Fruit fly (Drosophila melanogaster) whole organism, prepupa: Measurements from ENCODE around the gene PIG-K.

Source experiments
- CG10631 ChIP-seq: fragments of 200-800 bp; sonication (Bioruptor generic); optimal IDR thresholded peaks from 2 replicates; lab custom pipeline; 2016; ENCODE audit warnings: missing biosample characterization, missing genetic modification characterization
- CG10669 ChIP-seq: fragments of 200-800 bp; sonication (Bioruptor generic); optimal IDR thresholded peaks from 3 replicates; lab custom pipeline; 2018; ENCODE audit warnings: missing biosample characterization, mild to moderate bottlenecking, missing genetic modification characterization, moderate library complexity
- CG11294 ChIP-seq: fragments of 200-800 bp; sonication (Bioruptor generic); IDR thresholded peaks from 2 replicates; pipeline ENCODE4 v1.3.6; 2022; ENCODE audit warnings: missing biosample characterization, missing genetic modification characterization
- CG11902 ChIP-seq: fragments of 200-800 bp; sonication (Bioruptor generic); optimal IDR thresholded peaks from 3 replicates; lab custom pipeline; 2016; ENCODE audit warnings: missing biosample characterization, missing genetic modification characterization
- CG1621 ChIP-seq: fragments of 200-800 bp; sonication (Bioruptor generic); optimal IDR thresholded peaks from 3 replicates; lab custom pipeline; 2018; ENCODE audit warnings: missing biosample characterization, mild to moderate bottlenecking, missing genetic modification characterization
- CG31627 ChIP-seq: fragments of 200-800 bp; sonication (Bioruptor generic); optimal IDR thresholded peaks from 3 replicates; lab custom pipeline; 2016; ENCODE audit warnings: missing biosample characterization, missing genetic modification characterization
- CG32006 ChIP-seq: fragments of 200-800 bp; sonication (Bioruptor generic); optimal IDR thresholded peaks from 3 replicates; lab custom pipeline; 2017; ENCODE audit warnings: missing biosample characterization, mild to moderate bottlenecking, missing genetic modification characterization
- CG3919 ChIP-seq: fragments of 200-800 bp; sonication (Bioruptor generic); optimal IDR thresholded peaks from 3 replicates; lab custom pipeline; 2016; ENCODE audit warnings: missing biosample characterization, missing genetic modification characterization
- CG4318 ChIP-seq: fragments of 200-800 bp; sonication (Bioruptor generic); optimal IDR thresholded peaks from 3 replicates; lab custom pipeline; 2017; ENCODE audit warnings: missing biosample characterization, mild to moderate bottlenecking, missing genetic modification characterization
- CG6163 ChIP-seq: fragments of 200-800 bp; sonication (Bioruptor generic); IDR thresholded peaks from 3 replicates; pipeline ENCODE4 v1.3.6; 2022; ENCODE audit warnings: missing biosample characterization, missing genetic modification characterization
- CG6276 ChIP-seq: fragments of 200-800 bp; sonication (Bioruptor generic); optimal IDR thresholded peaks from 2 replicates; lab custom pipeline; 2017; ENCODE audit warnings: missing biosample characterization, mild to moderate bottlenecking, missing genetic modification characterization
- CG6792 ChIP-seq: fragments of 200-800 bp; sonication (Bioruptor generic); optimal IDR thresholded peaks from 3 replicates; lab custom pipeline; 2016; ENCODE audit warnings: missing biosample characterization, missing genetic modification characterization
- CG6808 ChIP-seq: fragments of 200-800 bp; sonication (Bioruptor generic); optimal IDR thresholded peaks from 3 replicates; lab custom pipeline; 2017; ENCODE audit warnings: missing biosample characterization, missing genetic modification characterization, mild to moderate bottlenecking, moderate library complexity, missing genetic modification reagents
- CG7368 ChIP-seq: fragments of 200-800 bp; sonication (Bioruptor generic); optimal IDR thresholded peaks from 3 replicates; lab custom pipeline; 2016; ENCODE audit warnings: missing biosample characterization, missing genetic modification characterization
- CG8632 ChIP-seq: fragments of 200-800 bp; sonication (Bioruptor generic); optimal IDR thresholded peaks from 3 replicates; lab custom pipeline; 2016; ENCODE audit warnings: missing biosample characterization, missing genetic modification characterization
- Eip75B ChIP-seq: fragments of 200-800 bp; sonication (Bioruptor generic); optimal IDR thresholded peaks from 3 replicates; lab custom pipeline; 2016; ENCODE audit warnings: missing biosample characterization, missing genetic modification characterization
- Eip93F ChIP-seq: fragments of 200-800 bp; sonication (Bioruptor generic); optimal IDR thresholded peaks from 2 replicates; lab custom pipeline; 2016; ENCODE audit warnings: missing biosample characterization, mild to moderate bottlenecking, missing genetic modification characterization
- Ets21C ChIP-seq: fragments of 200-800 bp; sonication (Bioruptor generic); optimal IDR thresholded peaks from 3 replicates; lab custom pipeline; 2016; ENCODE audit warnings: missing biosample characterization, missing genetic modification characterization
- Ets96B ChIP-seq: fragments of 200-800 bp; optimal IDR thresholded peaks from 2 replicates; lab custom pipeline; 2019; ENCODE audit warnings: missing biosample characterization, mild to moderate bottlenecking, missing genetic modification characterization, moderate library complexity
- Hr4 ChIP-seq: fragments of 200-800 bp; sonication (Bioruptor generic); optimal IDR thresholded peaks from 3 replicates; lab custom pipeline; 2016; ENCODE audit warnings: missing biosample characterization, missing genetic modification characterization
- Lpt ChIP-seq: fragments of 200-800 bp; sonication (Bioruptor generic); optimal IDR thresholded peaks from 3 replicates; lab custom pipeline; 2016; ENCODE audit warnings: missing biosample characterization, missing genetic modification characterization
- Met ChIP-seq: fragments of 200-800 bp; sonication (Bioruptor generic); optimal IDR thresholded peaks from 3 replicates; lab custom pipeline; 2016; ENCODE audit warnings: missing biosample characterization, missing genetic modification characterization
- OdsH ChIP-seq: fragments of 200-800 bp; sonication (Bioruptor generic); optimal IDR thresholded peaks from 3 replicates; lab custom pipeline; 2016; ENCODE audit warnings: missing biosample characterization, missing genetic modification characterization
- Smox ChIP-seq: fragments of 200-800 bp; sonication (Bioruptor generic); optimal IDR thresholded peaks from 3 replicates; lab custom pipeline; 2016; ENCODE audit warnings: missing biosample characterization, missing genetic modification characterization
- Sox102F ChIP-seq: fragments of 200-800 bp; sonication (Bioruptor generic); optimal IDR thresholded peaks from 2 replicates; lab custom pipeline; 2016; ENCODE audit warnings: missing biosample characterization, mild to moderate bottlenecking, missing genetic modification characterization
- Sox14 ChIP-seq: fragments of 200-800 bp; sonication (Bioruptor generic); optimal IDR thresholded peaks from 3 replicates; lab custom pipeline; 2016; ENCODE audit warnings: missing biosample characterization, missing genetic modification characterization
- Sox15 ChIP-seq: fragments of 200-800 bp; sonication (Bioruptor generic); optimal IDR thresholded peaks from 3 replicates; lab custom pipeline; 2016; ENCODE audit warnings: missing biosample characterization, missing genetic modification characterization
- achi ChIP-seq: fragments of 200-800 bp; sonication (Bioruptor generic); optimal IDR thresholded peaks from 3 replicates; lab custom pipeline; 2016; ENCODE audit warnings: missing biosample characterization, missing genetic modification characterization
- acj6 ChIP-seq: fragments of 200-800 bp; sonication (Bioruptor generic); optimal IDR thresholded peaks from 3 replicates; lab custom pipeline; 2016; ENCODE audit warnings: missing biosample characterization, missing genetic modification characterization
- dac ChIP-seq: fragments of 200-800 bp; sonication (Bioruptor generic); optimal IDR thresholded peaks from 2 replicates; lab custom pipeline; 2017; ENCODE audit warnings: missing biosample characterization, mild to moderate bottlenecking, missing genetic modification characterization
- dsx ChIP-seq: fragments of 200-800 bp; optimal IDR thresholded peaks from 3 replicates; lab custom pipeline; 2019; ENCODE audit warnings: missing biosample characterization, mild to moderate bottlenecking, missing genetic modification characterization, moderate library complexity; ENCODE audit not compliant: poor library complexity, severe bottlenecking
- eg ChIP-seq: fragments of 200-800 bp; sonication (Bioruptor generic); IDR thresholded peaks from 3 replicates; pipeline ENCODE4 v1.3.6; 2022; ENCODE audit warnings: missing biosample characterization, missing genetic modification characterization
- esn ChIP-seq: fragments of 200-800 bp; sonication (Bioruptor generic); optimal IDR thresholded peaks from 2 replicates; lab custom pipeline; 2016; ENCODE audit warnings: missing biosample characterization, mild to moderate bottlenecking, missing genetic modification characterization, moderate library complexity
- fd59A ChIP-seq: fragments of 200-800 bp; sonication (Bioruptor generic); optimal IDR thresholded peaks from 2 replicates; lab custom pipeline; 2017; ENCODE audit warnings: missing biosample characterization, mild to moderate bottlenecking, missing genetic modification characterization, missing genetic modification reagents
- fd85E ChIP-seq: fragments of 200-800 bp; sonication (Bioruptor generic); optimal IDR thresholded peaks from 3 replicates; lab custom pipeline; 2016; ENCODE audit warnings: missing biosample characterization, missing genetic modification characterization
- lz ChIP-seq: fragments of 200-800 bp; sonication (Bioruptor generic); optimal IDR thresholded peaks from 3 replicates; lab custom pipeline; 2016; ENCODE audit warnings: missing biosample characterization, missing genetic modification characterization
- pdm3 ChIP-seq: fragments of 200-800 bp; sonication (Bioruptor generic); optimal IDR thresholded peaks from 3 replicates; lab custom pipeline; 2016; ENCODE audit warnings: missing biosample characterization, missing genetic modification characterization
- salr ChIP-seq, 2 experiments: fragments of 200-800 bp; sonication (Bioruptor generic); optimal IDR thresholded peaks; 3 replicates each; lab custom pipeline; 2016 to 2018; ENCODE audit warnings: missing biosample characterization in 2 of 2, missing genetic modification characterization in 2 of 2, mild to moderate bottlenecking in 1 of 2
- spab ChIP-seq: fragments of 200-800 bp; sonication (Bioruptor generic); optimal IDR thresholded peaks from 2 replicates; lab custom pipeline; 2017; ENCODE audit warnings: missing biosample characterization, mild to moderate bottlenecking, missing genetic modification characterization, missing genetic modification reagents
- ss ChIP-seq, 2 experiments: fragments of 200-800 bp; sonication (Bioruptor generic); optimal IDR thresholded peaks; 2 replicates in 1 of 2; 3 replicates in 1 of 2; lab custom pipeline; 2017 to 2018; ENCODE audit warnings: mild to moderate bottlenecking in 2 of 2, missing biosample characterization in 2 of 2, missing genetic modification characterization in 2 of 2, moderate library complexity in 1 of 2
- svp ChIP-seq: fragments of 200-800 bp; sonication (Bioruptor generic); peaks from one replicate; lab custom pipeline; 2016; ENCODE audit warnings: missing biosample characterization, missing genetic modification characterization
- topi ChIP-seq: fragments of 200-800 bp; sonication (Bioruptor generic); optimal IDR thresholded peaks from 3 replicates; lab custom pipeline; 2016; ENCODE audit warnings: missing biosample characterization, missing genetic modification characterization
- vri ChIP-seq: fragments of 200-800 bp; sonication (Bioruptor generic); optimal IDR thresholded peaks from 3 replicates; lab custom pipeline; 2016; ENCODE audit warnings: missing biosample characterization, mild to moderate bottlenecking, missing genetic modification characterization

The PIG-K gene

DNA sequence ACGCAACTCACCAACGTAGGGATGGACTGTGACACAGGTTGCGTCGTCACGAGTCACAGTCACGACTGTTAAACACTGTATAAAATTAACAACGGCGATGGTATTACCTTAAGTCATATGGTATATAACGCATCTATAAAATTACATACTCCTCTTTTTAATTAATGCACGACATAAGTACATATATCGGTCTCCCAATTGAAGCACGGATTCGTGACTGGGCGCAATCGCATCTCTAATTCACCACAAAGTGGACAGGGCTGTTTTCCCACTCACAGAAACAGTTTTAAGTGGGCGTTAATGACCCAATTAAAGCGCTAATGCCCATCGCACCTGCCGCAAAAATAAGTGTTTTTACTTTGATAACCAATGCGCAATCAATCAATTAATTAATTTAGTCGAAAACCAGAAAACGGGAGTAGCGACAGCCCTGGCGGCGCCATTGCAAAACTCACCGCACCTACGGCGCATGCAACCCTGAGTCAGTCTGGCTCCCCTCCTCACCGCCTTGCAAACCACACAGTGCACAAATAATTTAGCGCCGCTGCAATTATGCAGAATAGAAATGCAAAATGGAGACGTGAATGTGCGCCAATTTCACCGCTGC, 32.3 kb upstream of the PIG-K start, which contains the start of gene CG4313 (continued):
- TF ChIP-seq spab (GFP tag; lab: Kevin White, UChicago) = peak; percentile 37
- peak; percentile 64 for TF ChIP-seq Hr4
- peak; percentile 43 for TF ChIP-seq fd59A
- TF ChIP-seq lz (GFP tag; lab: Kevin White, UChicago) = peak; percentile 84
- TF ChIP-seq CG10669 (GFP tag; lab: Kevin White, UChicago) = peak; percentile 46
- TF ChIP-seq Smox (GFP tag; lab: Kevin White, UChicago) = peak; percentile 74
- TF ChIP-seq svp = peak; percentile 87
- TF ChIP-seq Sox102F (GFP tag; lab: Kevin White, UChicago) = peak; percentile 62
- TF ChIP-seq CG7368 = peak; percentile 38
- peak; percentile 71 for TF ChIP-seq OdsH (GFP tag; lab: Kevin White, UChicago)
- peak; percentile 64 for TF ChIP-seq CG6808
- TF ChIP-seq CG6163 (GFP tag; lab: Robert Waterston, UW) = no peak; the same call in 2 of the 3 replicates
- TF ChIP-seq CG11902 = peak; percentile 41
- peak; percentile 66 for TF ChIP-seq acj6
- TF ChIP-seq pdm3 (GFP tag; lab: Kevin White, UChicago) = peak; percentile 76
- TF ChIP-seq Ets21C = peak; percentile 72
- peak; percentile 5 to 40 for TF ChIP-seq salr (GFP tag; optimal IDR thresholded peaks at IDR 0.05; lab: Kevin White, UChicago)
- peak; percentile 65 for TF ChIP-seq Sox15 (GFP tag; lab: Kevin White, UChicago)
- peak; percentile 7 to 45 for TF ChIP-seq ss (GFP tag; optimal IDR thresholded peaks at IDR 0.05; lab: Kevin White, UChicago)
- TF ChIP-seq CG3919 (GFP tag; lab: Kevin White, UChicago) = peak; percentile 63
- TF ChIP-seq Lpt (GFP tag; lab: Kevin White, UChicago) = no peak
- peak; percentile 81 for TF ChIP-seq esn (GFP tag; lab: Kevin White, UChicago)

DNA sequence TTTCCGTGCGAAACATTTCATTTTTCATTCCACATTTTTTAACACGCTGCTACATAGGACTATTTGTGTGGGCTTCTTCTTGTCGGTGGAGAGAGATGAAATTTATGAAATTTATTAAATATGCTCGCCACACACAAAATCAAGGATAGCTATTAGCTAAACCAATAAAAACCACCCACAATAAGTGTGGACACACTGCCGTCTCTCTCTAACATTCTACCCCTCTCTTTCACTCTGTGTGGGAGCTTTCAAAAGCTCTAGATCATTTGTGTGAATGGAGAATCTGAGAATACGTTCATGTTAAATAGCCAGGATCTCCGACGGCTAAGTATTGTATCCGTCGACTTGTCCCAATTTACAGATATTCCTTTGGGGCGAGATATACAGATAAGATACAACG, 28.4 kb upstream of the PIG-K start:
- TF ChIP-seq CG3919 (GFP tag; lab: Kevin White, UChicago) = no peak
- TF ChIP-seq CG1621 (tag; lab: Kevin White, UChicago) = no peak
- no peak for TF ChIP-seq CG6276 (GFP tag; lab: Kevin White, UChicago)
- TF ChIP-seq CG6808 = no peak
- no peak for TF ChIP-seq achi (GFP tag; lab: Kevin White, UChicago)
- TF ChIP-seq ss (GFP tag; optimal IDR thresholded peaks at IDR 0.05; lab: Kevin White, UChicago) = no peak
- no peak for TF ChIP-seq eg (GFP tag; lab: Robert Waterston, UW)
- TF ChIP-seq Hr4 = no peak
- no peak for TF ChIP-seq vri (GFP tag; lab: Kevin White, UChicago)
- TF ChIP-seq topi (GFP tag; lab: Kevin White, UChicago) = no peak
- TF ChIP-seq dsx = no peak
- no peak for TF ChIP-seq Met (GFP tag; lab: Kevin White, UChicago)
- no peak for TF ChIP-seq fd59A

DNA sequence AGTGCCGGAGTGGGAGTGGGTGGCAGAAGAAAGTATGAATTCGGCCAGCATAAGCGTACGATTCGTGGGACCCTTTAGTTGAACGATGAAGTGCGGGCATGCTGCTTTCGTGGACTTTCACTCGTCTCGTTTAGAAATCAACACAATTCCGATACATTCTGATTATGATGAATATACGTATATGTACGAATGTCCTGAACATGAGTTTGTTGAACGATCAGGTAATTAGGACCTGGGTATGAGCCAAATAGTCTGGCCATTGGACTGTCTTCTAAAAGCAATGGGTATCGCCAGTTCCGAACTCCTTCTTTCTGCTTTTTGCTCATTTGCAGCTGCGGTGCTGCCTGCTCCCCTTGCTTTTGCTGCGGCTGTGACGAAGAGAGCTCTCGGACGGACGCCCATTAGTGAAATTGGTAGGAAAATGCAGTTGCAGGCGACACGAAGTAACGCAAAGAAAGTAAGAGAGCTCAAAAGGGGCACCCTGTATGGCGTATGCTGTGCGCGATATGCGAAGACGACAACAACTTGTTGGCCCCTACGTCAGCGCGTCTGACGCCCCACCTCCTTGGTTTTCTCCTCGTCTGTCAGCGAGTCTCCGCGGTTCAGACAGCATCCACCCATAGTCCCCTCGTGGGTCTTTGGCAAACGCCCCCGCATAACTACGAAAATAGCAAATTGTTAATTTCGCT, 27.8 kb upstream of the PIG-K start:
- TF ChIP-seq Eip75B (peak; percentile 29), Ets21C (peak; percentile 14), Lpt (GFP tag; lab: Kevin White, UChicago) (peak; percentile 24), pdm3 (GFP tag; lab: Kevin White, UChicago) (peak; percentile 23), Eip93F (GFP tag; lab: Kevin White, UChicago) (no peak), CG6276 (GFP tag; lab: Kevin White, UChicago) (peak; percentile 42), Ets96B (tag; lab: Kevin White, UChicago) (no peak), Sox14 (GFP tag; lab: Kevin White, UChicago) (peak; percentile 28), Smox (GFP tag; lab: Kevin White, UChicago) (peak; percentile 0), CG10631 (GFP tag; lab: Kevin White, UChicago) (no peak), acj6 (peak; percentile 19), CG32006 (GFP tag; lab: Kevin White, UChicago) (peak; percentile 72), lz (GFP tag; lab: Kevin White, UChicago) (peak; percentile 54), CG7368 (no peak), CG6792 (no peak), Sox102F (GFP tag; lab: Kevin White, UChicago) (peak; percentile 18), Met (GFP tag; lab: Kevin White, UChicago) (peak; percentile 53), dac (GFP tag; lab: Kevin White, UChicago) (no peak), eg (GFP tag; lab: Robert Waterston, UW) (no peak), CG8632 (GFP tag; lab: Kevin White, UChicago) (no peak), salr (GFP tag; optimal IDR thresholded peaks at IDR 0.05; lab: Kevin White, UChicago) (no peak), Sox15 (GFP tag; lab: Kevin White, UChicago) (no peak), fd85E (no peak), fd59A (no peak), CG6808 (peak; percentile 15), svp (peak; percentile 68), CG31627 (peak; percentile 44), CG11294 (no peak), CG3919 (GFP tag; lab: Kevin White, UChicago) (peak; percentile 29), CG4318 (GFP tag; lab: Kevin White, UChicago) (peak; percentile 47), spab (GFP tag; lab: Kevin White, UChicago) (no peak)
